Worm (Caenorhabditis elegans): ENCODE measurements around the gene cdf-2.
A peak's percentile ranks its signal among the peaks of the same experiment; 100 is the strongest.

The cdf-2 gene

DNA sequence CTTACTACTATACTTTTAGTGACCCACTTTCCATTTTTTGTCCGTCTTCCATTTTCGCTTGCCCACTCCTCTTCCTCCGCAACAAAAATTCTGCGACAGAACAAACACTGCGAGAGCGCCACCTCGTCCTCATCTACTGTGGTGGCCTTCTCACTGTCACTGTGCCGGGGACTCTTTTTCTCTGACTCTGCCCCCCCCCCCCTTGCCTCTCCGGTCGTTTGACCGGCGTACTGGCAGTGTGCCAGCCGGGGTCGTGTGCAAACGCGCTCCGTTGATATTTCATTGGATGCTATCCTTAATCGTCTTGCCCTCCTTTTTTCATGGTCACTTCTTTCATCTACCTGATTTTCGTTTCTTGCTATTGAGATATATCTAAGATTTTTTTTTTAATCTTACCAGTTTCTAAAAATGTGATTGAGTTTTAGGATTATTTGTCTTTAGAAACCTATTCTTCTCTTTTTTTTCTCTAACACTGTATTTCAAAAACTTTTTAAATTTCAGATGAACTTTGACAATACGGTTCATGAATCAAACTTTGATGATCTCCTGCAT, 13.8 kb upstream of the cdf-2 start, which contains the start of gene atf-6 (continued):
- peak; percentile 54 for TF ChIP-seq irx-1 (tag; optimal IDR thresholded peaks at IDR 0.05)
- no peak for TF ChIP-seq pag-3 (tag; optimal IDR thresholded peaks at IDR 0.05; ENCODE audit: borderline replicate concordance, insufficient read depth)
- no peak for TF ChIP-seq C04F5.9 (tag; optimal IDR thresholded peaks at IDR 0.05)
- no peak for TF ChIP-seq sptf-1 (tag; optimal IDR thresholded peaks at IDR 0.05)
- TF ChIP-seq lin-14 (GFP tag; optimal IDR thresholded peaks at IDR 0.05) = peak; percentile 97
- TF ChIP-seq pqm-1 (tag; optimal IDR thresholded peaks at IDR 0.05) = no peak
- TF ChIP-seq mdl-1 (tag; optimal IDR thresholded peaks at IDR 0.05) = peak in 1 of 2 experiments; percentile 73
- peak; percentile 87 for TF ChIP-seq C16A3.4 (tag; optimal IDR thresholded peaks at IDR 0.05)
- no peak for TF ChIP-seq efl-3 (GFP tag; optimal IDR thresholded peaks at IDR 0.05)
- peak; percentile 55 to 57 for TF ChIP-seq efl-1 (optimal IDR thresholded peaks at IDR 0.05)
- peak; percentile 33 to 94 for TF ChIP-seq efl-1 (GFP tag; optimal IDR thresholded peaks at IDR 0.05 in 1 of 2)
- no peak for TF ChIP-seq unc-62 (GFP tag; optimal IDR thresholded peaks at IDR 0.05)
- peak; percentile 34 for TF ChIP-seq F16B12.6 (tag; optimal IDR thresholded peaks at IDR 0.05)
- no peak for TF ChIP-seq ceh-63 (GFP tag; optimal IDR thresholded peaks at IDR 0.05)
- no peak for TF ChIP-seq hlh-17 (GFP tag; optimal IDR thresholded peaks at IDR 0.05; ENCODE audit: borderline replicate concordance)
- TF ChIP-seq lin-39 (tag; optimal IDR thresholded peaks at IDR 0.05) = peak; percentile 44
- TF ChIP-seq ceh-82 (tag; optimal IDR thresholded peaks at IDR 0.05) = peak; percentile 55 to 93 (median 56)
- TF ChIP-seq mab-9 (GFP tag; IDR thresholded peaks at IDR 0.05) = peak; percentile 49; the same call in 1 of the 2 replicates
- peak; percentile 76 for TF ChIP-seq grh-1 (GFP tag; IDR thresholded peaks at IDR 0.05)
- TF ChIP-seq isw-1 (GFP tag; IDR thresholded peaks at IDR 0.05) = peak; percentile 67
- peak; percentile 67 for TF ChIP-seq elt-2 (tag; optimal IDR thresholded peaks at IDR 0.05)
- no peak for TF ChIP-seq zip-4 (GFP tag; optimal IDR thresholded peaks at IDR 0.05)
- TF ChIP-seq C34B4.2 (tag; optimal IDR thresholded peaks at IDR 0.05) = no peak
- peak in 3 of 6 experiments; percentile 38 to 65 (median 49) for TF ChIP-seq elt-3 (tag; optimal IDR thresholded peaks at IDR 0.05)
- TF ChIP-seq nhr-90 (tag; optimal IDR thresholded peaks at IDR 0.05; ENCODE audit: poor library complexity) = peak; percentile 87
- peak; percentile 91 for TF ChIP-seq skn-1 (tag; optimal IDR thresholded peaks at IDR 0.05)
- TF ChIP-seq aha-1 (tag; optimal IDR thresholded peaks at IDR 0.05) = no peak
- peak; percentile 77 for TF ChIP-seq fkh-8 (tag; optimal IDR thresholded peaks at IDR 0.05)
- TF ChIP-seq nhr-28 (tag; optimal IDR thresholded peaks at IDR 0.05) = no peak
- peak; percentile 73 for TF ChIP-seq fkh-10 (GFP tag; optimal IDR thresholded peaks at IDR 0.05)
- peak; percentile 69 for TF ChIP-seq dsc-1 (tag; optimal IDR thresholded peaks at IDR 0.05)

DNA sequence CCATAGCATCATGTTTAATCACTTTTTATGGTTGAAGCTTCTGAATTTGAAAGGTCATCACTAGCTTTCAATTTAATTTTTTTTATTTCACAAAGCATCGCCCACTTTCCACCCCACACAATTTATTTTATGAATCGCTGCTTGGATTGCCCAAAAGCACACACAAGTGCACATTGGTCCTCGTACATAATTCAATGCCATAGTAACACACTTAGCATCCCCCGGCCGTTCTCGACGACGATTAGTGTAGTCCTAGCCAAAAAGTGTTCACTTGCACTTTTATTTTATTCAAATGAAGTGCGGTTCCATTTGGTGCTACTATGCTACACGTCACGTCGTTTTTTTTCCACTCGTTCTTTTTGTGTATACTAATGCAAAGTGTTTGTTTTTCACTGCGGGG, 12.3 kb upstream of the cdf-2 start:
- TF ChIP-seq aly-2 (tag; optimal IDR thresholded peaks at IDR 0.05) = no peak
- TF ChIP-seq Y116A8C.19 (tag; optimal IDR thresholded peaks at IDR 0.05; ENCODE audit: borderline replicate concordance) = no peak
- no peak for TF ChIP-seq nhr-47 (tag; optimal IDR thresholded peaks at IDR 0.05)
- no peak for TF ChIP-seq C04F5.9 (tag; optimal IDR thresholded peaks at IDR 0.05)
- TF ChIP-seq lin-14 (GFP tag; optimal IDR thresholded peaks at IDR 0.05) = no peak
- no peak for TF ChIP-seq lsy-2 (tag; optimal IDR thresholded peaks at IDR 0.05)
- TF ChIP-seq ceh-82 (tag; optimal IDR thresholded peaks at IDR 0.05) = no peak
- no peak for TF ChIP-seq ceh-63 (GFP tag; optimal IDR thresholded peaks at IDR 0.05)
- no peak for TF ChIP-seq swsn-7 (tag; optimal IDR thresholded peaks at IDR 0.05)
- no peak for TF ChIP-seq nhr-12 (tag; optimal IDR thresholded peaks at IDR 0.05)
- no peak for TF ChIP-seq unc-98 (GFP tag; IDR thresholded peaks at IDR 0.05)
- TF ChIP-seq sox-4 (tag; optimal IDR thresholded peaks at IDR 0.05) = no peak
- no peak for TF ChIP-seq ceh-88 (GFP tag; IDR thresholded peaks at IDR 0.05)
- no peak for TF ChIP-seq fkh-4 (tag; optimal IDR thresholded peaks at IDR 0.05; ENCODE audit: borderline replicate concordance)
- no peak for TF ChIP-seq snu-23 (GFP tag; optimal IDR thresholded peaks at IDR 0.05)
- TF ChIP-seq xbp-1 (tag; optimal IDR thresholded peaks at IDR 0.05) = no peak
- no peak for TF ChIP-seq tlp-1 (tag; optimal IDR thresholded peaks at IDR 0.05)
- no peak for TF ChIP-seq efl-1 (optimal IDR thresholded peaks at IDR 0.05)
- no peak for TF ChIP-seq efl-1 (GFP tag; optimal IDR thresholded peaks at IDR 0.05 in 1 of 2)
- no peak for TF ChIP-seq snpc-4 (tag; optimal IDR thresholded peaks at IDR 0.05)
- TF ChIP-seq jun-1 (tag; optimal IDR thresholded peaks at IDR 0.05) = no peak

Measured in whole organism, L1 larva.